Fruit fly (Drosophila melanogaster): ENCODE data around the gene CG42467.

Gene CG42467

dm6 chr2L:3737682-3738081 lies 36.6 kb downstream of the CG42467 start (continued):
- TF ChIP-seq ac (GFP tag; optimal IDR thresholded peaks at IDR 0.05) (no peak), CG4854 (GFP tag; optimal IDR thresholded peaks at IDR 0.05) (no peak), ems (GFP tag; optimal IDR thresholded peaks at IDR 0.05) (no peak), tup (GFP tag; optimal IDR thresholded peaks at IDR 0.05) (no peak), Awh (GFP tag; IDR thresholded peaks at IDR 0.05) (no peak), pita (GFP tag; optimal IDR thresholded peaks at IDR 0.05) (no peak), CG6791 (GFP tag; IDR thresholded peaks at IDR 0.05; ENCODE audit: partially characterized antibody) (no peak), dati (GFP tag; IDR thresholded peaks at IDR 0.05) (no peak), MTF-1 (GFP tag; optimal IDR thresholded peaks at IDR 0.05; ENCODE audit: borderline replicate concordance) (no peak), CG7556 (GFP tag; optimal IDR thresholded peaks at IDR 0.05) (peak; percentile 47), jigr1 (GFP tag; IDR thresholded peaks at IDR 0.05) (no peak), stwl (tag; optimal IDR thresholded peaks at IDR 0.05) (no peak), H15 (GFP tag; IDR thresholded peaks at IDR 0.05) (no peak), ind (GFP tag; optimal IDR thresholded peaks at IDR 0.05) (no peak), Bdp1 (GFP tag; optimal IDR thresholded peaks at IDR 0.05) (no peak), prd (optimal IDR thresholded peaks at IDR 0.05) (no peak), prd (GFP tag; IDR thresholded peaks at IDR 0.05) (no peak), Hand (GFP tag; optimal IDR thresholded peaks at IDR 0.05) (peak; percentile 25), CG9215 (GFP tag; IDR thresholded peaks at IDR 0.05) (no peak), Lhr (GFP tag; optimal IDR thresholded peaks at IDR 0.05) (no peak), Sry-δ (GFP tag; optimal IDR thresholded peaks at IDR 0.05) (no peak), kni (GFP tag; optimal IDR thresholded peaks at IDR 0.05) (no peak), CG42726 (GFP tag; IDR thresholded peaks at IDR 0.05; ENCODE audit: partially characterized antibody) (no peak), CG2712 (tag; optimal IDR thresholded peaks at IDR 0.05) (no peak), CG11723 (GFP tag; optimal IDR thresholded peaks at IDR 0.05) (no peak), CG1603 (tag; optimal IDR thresholded peaks at IDR 0.05) (no peak), CG30403 (GFP tag; optimal IDR thresholded peaks at IDR 0.05) (peak; percentile 7), CG14014 (GFP tag; IDR thresholded peaks at IDR 0.05) (no peak), CG9797 (GFP tag; optimal IDR thresholded peaks at IDR 0.05) (no peak), Dek (tag; optimal IDR thresholded peaks at IDR 0.05) (no peak), ranshi (GFP tag; IDR thresholded peaks at IDR 0.05) (no peak), ab (GFP tag; optimal IDR thresholded peaks at IDR 0.05) (no peak), CG10431 (GFP tag; optimal IDR thresholded peaks at IDR 0.05) (no peak), sim (GFP tag; IDR thresholded peaks at IDR 0.05) (no peak), CG11560 (tag; IDR thresholded peaks at IDR 0.05) (no peak), MBD-R2 (GFP tag; IDR thresholded peaks at IDR 0.05) (no peak), CG12236 (GFP tag; optimal IDR thresholded peaks at IDR 0.05) (no peak), h (optimal IDR thresholded peaks at IDR 0.05) (no peak), CG11504 (tag; optimal IDR thresholded peaks at IDR 0.05) (peak; percentile 45), CG8765 (GFP tag; IDR thresholded peaks at IDR 0.05) (no peak), GATAe (GFP tag; conservative IDR thresholded peaks at IDR 0.05) (no peak), ci (GFP tag; IDR thresholded peaks at IDR 0.05) (no peak), Dad (GFP tag; optimal IDR thresholded peaks at IDR 0.05) (no peak), gem (tag; optimal IDR thresholded peaks at IDR 0.05) (peak; percentile 21)

- TF ChIP-seq CG7372 (GFP tag; IDR thresholded peaks at IDR 0.05): no peak
- TF ChIP-seq CG10654 (GFP tag; optimal IDR thresholded peaks at IDR 0.05): no peak
- TF ChIP-seq Sin3A (optimal IDR thresholded peaks at IDR 0.05): no peak
- no peak for TF ChIP-seq sc (optimal IDR thresholded peaks at IDR 0.05)
- TF ChIP-seq sc (GFP tag; optimal IDR thresholded peaks at IDR 0.05): no peak
- TF ChIP-seq gsb (GFP tag; IDR thresholded peaks at IDR 0.05): no peak
- no peak for TF ChIP-seq Nf-YC (tag; optimal IDR thresholded peaks at IDR 0.05)
- TF ChIP-seq CG17568 (GFP tag; optimal IDR thresholded peaks at IDR 0.05): no peak
- TF ChIP-seq her (GFP tag; optimal IDR thresholded peaks at IDR 0.05): no peak
- peak; percentile 2 for TF ChIP-seq caup (GFP tag; optimal IDR thresholded peaks at IDR 0.05; ENCODE audit: severe bottlenecking)
- TF ChIP-seq stc (GFP tag; IDR thresholded peaks at IDR 0.05): no peak
- TF ChIP-seq Dp (GFP tag; optimal IDR thresholded peaks at IDR 0.05): no peak
- TF ChIP-seq tup (GFP tag; optimal IDR thresholded peaks at IDR 0.05): no peak
Observed at dm6 chr2L:3740443-3740842, 39.4 kb downstream of the CG42467 start.

Data from whole organism, embryonic.